Worm (Caenorhabditis elegans): ENCODE data around the gene srg-25.

- no peak for TF ChIP-seq tab-1 (GFP tag; IDR thresholded peaks at IDR 0.05)
- TF ChIP-seq cog-1 (tag; optimal IDR thresholded peaks at IDR 0.05): no peak
- no peak for TF ChIP-seq flt-1 (GFP tag; IDR thresholded peaks at IDR 0.05)
- TF ChIP-seq ztf-23 (GFP tag; IDR thresholded peaks at IDR 0.05): no peak
- no peak for TF ChIP-seq med-1 (GFP tag; optimal IDR thresholded peaks at IDR 0.05; ENCODE audit: insufficient read depth)
- TF ChIP-seq klf-2 (GFP tag; conservative IDR thresholded peaks at IDR 0.05): no peak
- TF ChIP-seq T22C8.4 (GFP tag; IDR thresholded peaks at IDR 0.05): no peak
- no peak for TF ChIP-seq ref-1 (GFP tag; conservative IDR thresholded peaks at IDR 0.05)
Measured at ce11 chrV:5303389-5303788, 41.9 kb downstream of the srg-25 start, which contains the start of gene ncx-2.
